Worm (Caenorhabditis elegans): ENCODE results near the gene Y57G11C.43.

ce11 chrIV:14770663-14771062 is 1.4 kb downstream of the Y57G11C.43 start:
- TF ChIP-seq nhr-11 (tag; optimal IDR thresholded peaks at IDR 0.05) (no peak), fkh-10 (GFP tag; optimal IDR thresholded peaks at IDR 0.05) (no peak), mep-1 (tag; optimal IDR thresholded peaks at IDR 0.05) (no peak), ceh-8 (GFP tag; optimal IDR thresholded peaks at IDR 0.05) (no peak), nhr-20 (tag; optimal IDR thresholded peaks at IDR 0.05) (no peak), nhr-76 (tag; optimal IDR thresholded peaks at IDR 0.05) (no peak), elt-2 (tag; optimal IDR thresholded peaks at IDR 0.05) (no peak), lin-13 (GFP tag; optimal IDR thresholded peaks at IDR 0.05) (no peak), zip-4 (GFP tag; optimal IDR thresholded peaks at IDR 0.05) (no peak)

Data from whole organism, L1 larva.